Worm (Caenorhabditis elegans): Measurements from ENCODE around the gene ifc-1.

DNA sequence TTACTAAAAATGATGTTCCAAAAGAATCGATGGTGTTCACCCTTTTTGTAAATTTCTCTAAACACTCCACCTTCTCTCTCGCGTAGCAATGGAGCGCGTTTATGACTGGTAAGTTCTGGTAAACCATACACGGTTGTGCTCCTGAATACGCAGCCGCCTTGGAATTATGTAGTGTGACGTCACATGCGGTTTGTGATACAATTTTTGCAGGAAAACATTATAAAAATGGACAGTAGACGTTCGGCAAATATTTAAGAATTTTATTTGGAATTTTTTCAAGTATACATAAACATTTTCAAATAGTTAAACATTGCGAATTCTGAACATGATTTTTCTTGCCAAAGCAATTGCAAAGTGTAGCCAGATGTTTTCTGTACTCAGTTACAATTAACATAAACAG lies 3.7 kb upstream of the ifc-1 start, which contains the start of gene F37B4.10:
- TF ChIP-seq nhr-12 (tag; optimal IDR thresholded peaks at IDR 0.05) (no peak), ama-1 (optimal IDR thresholded peaks at IDR 0.05) (no peak), unc-30 (tag; optimal IDR thresholded peaks at IDR 0.05) (no peak), skn-1 (tag; optimal IDR thresholded peaks at IDR 0.05) (no peak), blmp-1 (tag; optimal IDR thresholded peaks at IDR 0.05) (no peak)
